Worm (Caenorhabditis elegans): ENCODE data around the gene Y6G8.8.
"Not testable (repeated sequence)": the region's sequence is repeated elsewhere in the genome, so short reads cannot be mapped to it uniquely, and the experiment has no call there.

Y6G8.8 gene

ce11 chrV:17620266-17620665 lies at the start of gene Y6G8.8:
Y6G8.8 (plus strand) TSS chrV:17620566.
- TF ChIP-seq unc-62 (GFP tag; optimal IDR thresholded peaks at IDR 0.05) = no peak

DNA sequence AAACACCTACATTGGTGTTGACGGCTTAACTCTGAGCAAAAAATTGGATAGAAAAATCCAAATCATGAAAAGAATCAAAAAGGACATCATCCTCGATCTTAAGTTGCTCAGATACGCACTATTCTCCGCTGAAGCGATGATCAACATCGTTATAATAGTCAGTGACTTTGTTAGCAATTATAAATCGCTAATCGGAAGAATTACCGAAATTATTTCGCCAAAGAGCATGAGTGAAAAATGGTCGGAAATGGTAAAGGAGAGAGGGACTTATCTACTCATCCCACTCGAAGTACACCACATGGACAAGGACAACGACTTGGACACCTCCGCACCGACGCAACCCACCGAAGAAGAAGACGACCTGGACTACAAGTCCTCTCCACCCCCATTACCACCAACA lies 40.3 kb upstream of the Y6G8.8 start:
- TF ChIP-seq unc-62 (GFP tag; optimal IDR thresholded peaks at IDR 0.05) = no peak

- not testable (repeated sequence) for TF ChIP-seq unc-62 (GFP tag; optimal IDR thresholded peaks at IDR 0.05)
Observed at ce11 chrV:17584352-17584843, 36.0 kb upstream of the Y6G8.8 start, which contains the start of gene fbxa-133. fbxa-133 (plus strand) TSS chrV:17584793.

- TF ChIP-seq unc-62 (GFP tag; optimal IDR thresholded peaks at IDR 0.05) = no peak
Observed at ce11 chrV:17595691-17596090, 24.7 kb upstream of the Y6G8.8 start.

ce11 chrV:17598810-17599209 lies 21.6 kb upstream of the Y6G8.8 start, which contains the start of gene Y6G8.2:
Y6G8.2 (minus strand) TSS chrV:17598956.
- no peak for TF ChIP-seq unc-62 (GFP tag; optimal IDR thresholded peaks at IDR 0.05)

DNA sequence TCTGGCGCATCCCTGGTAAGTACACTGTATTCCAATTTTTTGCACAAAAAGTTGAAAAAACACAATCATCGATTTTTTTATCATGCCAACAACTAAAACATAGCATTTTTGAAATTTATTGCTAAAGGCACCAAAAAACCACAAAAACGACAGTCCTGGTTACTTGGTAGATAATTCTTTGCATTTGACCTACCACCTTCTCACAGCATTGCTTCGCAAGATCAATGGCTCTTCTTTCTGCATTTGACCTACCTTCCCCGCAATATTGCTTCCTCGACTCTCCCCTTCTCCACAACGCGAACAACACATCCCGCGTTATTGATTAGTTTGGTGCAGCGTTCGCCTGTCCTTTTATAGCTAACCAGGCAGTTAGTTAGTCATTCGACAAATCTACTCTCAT lies 18.8 kb upstream of the Y6G8.8 start, which contains the start of gene ztf-25:
ztf-25 (plus strand) TSS at position 301 of the 400 bp plus-strand sequence.
- TF ChIP-seq unc-62 (GFP tag; optimal IDR thresholded peaks at IDR 0.05) = no peak

ce11 chrV:17606050-17606449 lies 14.3 kb upstream of the Y6G8.8 start, which contains the start of gene Y6G8.16:
Y6G8.16 (plus strand) TSS chrV:17606350.
- TF ChIP-seq unc-62 (GFP tag; optimal IDR thresholded peaks at IDR 0.05) = not testable (repeated sequence)

DNA sequence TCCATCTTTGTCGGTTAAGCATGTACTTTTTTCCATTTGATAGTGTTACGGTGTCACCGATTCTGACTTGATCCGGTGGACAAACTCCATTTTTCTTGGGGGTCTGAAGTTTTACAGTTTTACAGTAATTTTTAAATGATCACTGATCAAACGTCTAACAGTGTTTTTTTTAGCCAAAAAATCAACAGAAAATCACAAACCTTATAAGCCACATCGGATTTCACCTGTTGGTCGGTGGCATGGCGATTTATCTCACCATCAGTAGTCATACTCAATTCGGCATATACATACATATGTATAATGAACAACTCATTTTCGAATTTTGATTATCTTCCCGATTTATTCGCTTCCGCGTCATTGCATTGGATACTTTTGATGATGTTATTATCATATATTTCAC lies 12.6 kb upstream of the Y6G8.8 start, which contains the start of gene srz-91:
srz-91 (plus strand) TSS at position 301 of the 400 bp plus-strand sequence.
- TF ChIP-seq unc-62 (GFP tag; optimal IDR thresholded peaks at IDR 0.05) = no peak

DNA sequence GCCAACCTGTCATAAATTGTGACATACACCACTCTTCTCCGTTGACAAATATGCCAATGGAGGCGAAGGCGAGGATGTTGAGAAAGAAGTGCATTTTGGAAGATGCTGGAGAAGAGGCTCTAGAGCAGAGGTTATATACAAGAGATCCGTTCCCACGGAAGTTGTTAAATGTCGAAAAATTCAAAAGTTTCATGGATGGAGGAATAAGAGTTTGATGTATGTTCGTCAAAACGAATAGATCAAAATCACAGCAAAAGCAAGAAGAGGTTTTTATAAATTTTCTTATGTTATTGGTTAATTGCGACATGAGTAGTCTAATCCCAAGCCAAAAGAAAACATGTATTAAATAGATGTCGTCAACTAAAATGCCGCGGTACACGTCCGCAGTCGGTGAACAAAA lies 9.9 kb upstream of the Y6G8.8 start, which contains the start of gene Y6G8.15:
Y6G8.15 (minus strand) TSS at position 101 of the 400 bp plus-strand sequence.
- not testable (repeated sequence) for TF ChIP-seq unc-62 (GFP tag; optimal IDR thresholded peaks at IDR 0.05)

DNA sequence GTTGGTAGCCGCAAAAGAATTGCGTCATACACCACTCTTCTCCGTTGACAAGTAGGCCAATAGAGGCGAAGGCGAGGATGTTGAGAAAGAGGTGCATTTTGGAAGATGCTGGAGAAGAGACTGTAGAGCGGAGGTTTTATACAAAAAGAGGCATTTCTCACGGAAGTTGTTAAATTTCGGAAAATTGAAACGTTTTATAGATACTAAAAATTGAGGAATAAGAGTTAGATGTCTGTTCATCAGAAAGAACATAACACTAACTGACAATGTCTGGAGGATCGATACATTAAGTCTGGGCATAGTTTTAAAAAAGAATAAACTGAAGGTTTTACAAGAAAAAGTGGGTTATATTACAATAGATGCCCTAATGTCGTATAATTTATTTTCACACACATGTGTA lies 6.1 kb upstream of the Y6G8.8 start, which contains the start of gene Y6G8.14:
Y6G8.14 (minus strand) TSS at position 101 of the 400 bp plus-strand sequence.
- no peak for TF ChIP-seq unc-62 (GFP tag; optimal IDR thresholded peaks at IDR 0.05)

DNA sequence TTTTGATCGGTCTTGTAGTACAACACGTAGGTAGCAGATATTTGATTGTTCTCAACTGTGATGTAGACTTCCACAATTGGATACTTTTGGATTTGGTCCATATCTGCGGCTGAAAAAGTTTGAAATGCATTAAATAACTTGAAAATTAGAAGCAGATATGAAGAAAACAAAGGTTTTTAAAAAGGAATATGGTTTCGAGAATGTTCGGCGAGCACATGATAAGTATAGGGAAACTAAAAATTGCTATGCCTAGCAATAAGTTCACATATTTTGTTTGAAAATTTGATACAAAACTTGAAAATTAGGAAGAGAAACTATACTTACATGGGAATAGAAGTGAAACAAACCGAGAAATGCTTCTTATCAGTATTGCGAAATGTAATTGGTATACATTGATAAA lies 4.8 kb upstream of the Y6G8.8 start, which contains the start of gene Y6G8.5:
Y6G8.5 (minus strand) TSS at position 101 of the 400 bp plus-strand sequence.
- no peak for TF ChIP-seq unc-62 (GFP tag; optimal IDR thresholded peaks at IDR 0.05)

ce11 chrV:17616807-17617206 lies 3.6 kb upstream of the Y6G8.8 start, which contains the start of gene Y6G8.6:
Y6G8.6 (minus strand) TSS chrV:17616904.
- no peak for TF ChIP-seq unc-62 (GFP tag; optimal IDR thresholded peaks at IDR 0.05)

DNA sequence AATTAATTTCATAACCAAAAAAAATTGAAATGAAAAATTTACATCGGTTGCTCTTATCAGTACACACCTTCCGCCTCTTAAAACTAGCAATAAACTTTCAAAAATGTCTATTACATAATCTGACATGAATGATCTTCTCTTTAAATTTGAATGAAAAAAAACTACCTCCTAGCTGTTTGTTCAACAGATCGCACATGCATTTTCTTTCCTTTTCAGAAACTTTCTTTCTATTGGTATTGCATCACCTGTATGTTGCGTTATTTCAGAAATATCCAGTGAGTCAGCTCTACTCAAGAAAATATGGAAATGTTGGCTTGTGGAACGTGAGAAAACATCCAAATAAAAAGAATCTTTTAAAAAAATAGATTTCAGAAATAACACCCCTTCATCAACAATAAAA lies 2.9 kb downstream of the Y6G8.8 start, which contains the start of gene F57G4.1:
F57G4.1 (plus strand) TSS at position 301 of the 400 bp plus-strand sequence.
- TF ChIP-seq unc-62 (GFP tag; optimal IDR thresholded peaks at IDR 0.05) = no peak

ce11 chrV:17624906-17625305 lies 4.5 kb downstream of the Y6G8.8 start, which contains the start of gene F57G4.11:
F57G4.11 (plus strand) TSS chrV:17625206.
- no peak for TF ChIP-seq unc-62 (GFP tag; optimal IDR thresholded peaks at IDR 0.05)

DNA sequence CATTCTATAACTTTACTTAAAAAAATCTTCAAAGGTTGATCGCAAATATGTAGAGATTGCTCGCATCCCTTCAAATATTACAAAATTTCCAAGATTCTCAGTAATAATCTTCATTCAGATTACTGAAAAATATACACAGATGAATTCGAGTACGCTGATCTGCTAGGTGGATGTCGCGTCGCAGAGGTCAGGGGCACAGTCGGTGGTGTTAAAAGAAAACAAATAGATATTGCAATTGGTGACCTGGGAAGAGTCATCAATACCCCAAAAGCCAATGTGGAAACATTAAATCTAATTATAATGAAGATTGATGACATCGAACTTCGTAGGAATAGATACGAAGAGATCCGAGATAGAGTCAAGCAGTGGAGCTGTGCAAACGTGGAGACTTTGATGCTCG lies 8.2 kb downstream of the Y6G8.8 start, which contains the start of gene F57G4.10:
F57G4.10 (plus strand) TSS at position 301 of the 400 bp plus-strand sequence.
- TF ChIP-seq unc-62 (GFP tag; optimal IDR thresholded peaks at IDR 0.05) = no peak

DNA sequence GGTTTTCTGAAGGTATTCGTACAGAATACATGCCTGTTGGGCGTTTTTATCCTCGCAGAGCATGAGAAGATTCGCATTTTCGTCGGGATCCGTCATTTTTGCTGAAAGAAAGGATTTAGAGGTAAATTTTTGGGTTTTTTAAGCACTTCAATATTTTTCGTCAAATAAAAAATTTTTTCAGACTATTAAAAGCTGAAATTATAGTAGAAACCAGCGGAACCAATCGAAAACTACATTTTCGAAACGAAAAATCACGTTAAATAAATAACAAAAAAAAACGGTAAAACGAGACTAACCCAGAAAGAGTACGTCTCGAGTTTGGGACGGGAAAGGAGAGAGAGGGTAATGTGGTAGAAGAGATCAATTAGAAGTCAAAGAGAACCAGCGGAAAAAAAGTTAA lies 30.1 kb downstream of the Y6G8.8 start, which contains the start of gene fbxa-192:
fbxa-192 (minus strand) TSS at position 101 of the 400 bp plus-strand sequence.
- TF ChIP-seq unc-62 (GFP tag; optimal IDR thresholded peaks at IDR 0.05) = no peak

DNA sequence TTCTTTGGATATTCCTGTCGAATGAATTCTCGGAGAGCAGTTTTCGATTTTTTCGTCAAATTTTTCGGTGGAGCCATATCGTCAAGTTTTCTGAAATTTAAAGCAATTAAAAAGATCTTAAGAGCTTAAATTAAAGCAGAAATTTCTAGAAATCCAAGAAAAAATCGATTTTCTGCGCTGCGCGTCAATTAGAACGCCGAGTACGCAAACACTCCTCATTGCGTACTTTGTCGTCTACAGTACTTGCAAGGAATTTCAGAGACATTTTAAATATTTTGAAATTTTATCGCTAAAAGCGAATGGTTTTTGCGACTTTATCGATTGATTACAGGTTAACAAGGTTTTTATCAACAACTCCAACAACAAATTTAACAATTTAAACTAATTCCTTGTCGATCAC lies 34.8 kb downstream of the Y6G8.8 start:
- TF ChIP-seq unc-62 (GFP tag; optimal IDR thresholded peaks at IDR 0.05) = no peak
